Fruit fly (Drosophila melanogaster) whole organism, embryonic: Measurements from ENCODE around the gene Alp10.
A peak's percentile ranks its signal among the peaks of the same experiment; 100 is the strongest.

Experiments
- CG12219 ChIP-seq: fragments of 200-800 bp; sonication (Bioruptor generic); optimal IDR thresholded peaks from 3 replicates; lab custom pipeline; 2018; ENCODE audit warnings: missing biosample characterization, mild to moderate bottlenecking, missing genetic modification characterization
- CG7987 ChIP-seq: fragments of 200-800 bp; sonication (Bioruptor generic); optimal IDR thresholded peaks from 2 replicates; lab custom pipeline; 2018; ENCODE audit warnings: missing biosample characterization, mild to moderate bottlenecking, missing genetic modification characterization, moderate library complexity
- Dll ChIP-seq: fragments of 200-800 bp; sonication (Bioruptor generic); IDR thresholded peaks from 4 replicates; pipeline ENCODE4 v1.3.6; 2022; ENCODE audit warnings: missing biosample characterization, missing genetic modification characterization; ENCODE audit not compliant: partially characterized antibody
- NfI ChIP-seq: fragments of 200-800 bp; sonication (Bioruptor generic); optimal IDR thresholded peaks from 3 replicates; lab custom pipeline; 2018; ENCODE audit warnings: missing biosample characterization, mild to moderate bottlenecking, missing genetic modification characterization, moderate library complexity
- br ChIP-seq: fragments of >200 bp; optimal IDR thresholded peaks from 2 replicates; lab custom pipeline; 2017
- fd64A ChIP-seq: fragments of 200-800 bp; sonication (Bioruptor generic); optimal IDR thresholded peaks from 3 replicates; lab custom pipeline; 2018; ENCODE audit warnings: missing biosample characterization, mild to moderate bottlenecking, missing genetic modification characterization
- her ChIP-seq: fragments of 200-800 bp; sonication (Bioruptor generic); optimal IDR thresholded peaks from 2 replicates; lab custom pipeline; 2016; ENCODE audit warnings: missing biosample characterization, missing genetic modification characterization
- jing ChIP-seq: fragments of 200-800 bp; sonication (Bioruptor generic); optimal IDR thresholded peaks from 2 replicates; lab custom pipeline; 2018; ENCODE audit warnings: missing biosample characterization, mild to moderate bottlenecking, missing genetic modification characterization
- pnt ChIP-seq: fragments of 200-800 bp; sonication (Bioruptor generic); optimal IDR thresholded peaks from 3 replicates; lab custom pipeline; 2016; ENCODE audit warnings: missing biosample characterization, missing genetic modification characterization
- sc ChIP-seq, 3 experiments: fragments of >200 bp in 2 of 3; fragments of 200-800 bp in 1 of 3; sonication (Bioruptor generic) in 1 of 3; optimal IDR thresholded peaks; 2 replicates in 2 of 3; 3 replicates in 1 of 3; lab custom pipeline; 2017; ENCODE audit warnings: mild to moderate bottlenecking in 1 of 3, missing biosample characterization in 1 of 3, missing genetic modification characterization in 1 of 3, missing genetic modification reagents in 1 of 3
- unpg ChIP-seq: fragments of 200-800 bp; sonication (Bioruptor generic); optimal IDR thresholded peaks from 3 replicates; lab custom pipeline; 2018; ENCODE audit warnings: missing biosample characterization, mild to moderate bottlenecking, missing genetic modification characterization, moderate library complexity

dm6 chr3L:5608128-5608527 lies 13.1 kb upstream of the Alp10 start, which contains the start of gene Eaf6:
- TF ChIP-seq Dll (GFP tag; lab: Robert Waterston, UW) (peak; percentile 53; the same call in 2 of the 4 replicates), CG12219 (GFP tag; lab: Kevin White, UChicago) (no peak), br (lab: Kevin White, UChicago) (no peak), jing (GFP tag; lab: Kevin White, UChicago) (no peak), pnt (GFP tag; lab: Kevin White, UChicago) (no peak), NfI (GFP tag; lab: Kevin White, UChicago) (no peak), her (GFP tag; lab: Kevin White, UChicago) (no peak), CG7987 (no peak), sc (optimal IDR thresholded peaks at IDR 0.05; lab: Kevin White, UChicago) (no peak), sc (GFP tag; optimal IDR thresholded peaks at IDR 0.05; lab: Kevin White, UChicago) (no peak), unpg (GFP tag; lab: Kevin White, UChicago) (peak; percentile 8), fd64A (no peak)
